Worm (Caenorhabditis elegans): ENCODE data around the gene rad-51.

The rad-51 gene

ce11 chrIV:10331882-10332281 lies 47.8 kb upstream of the rad-51 start:
- TF ChIP-seq lin-1 (GFP tag; IDR thresholded peaks at IDR 0.05) (peak; percentile 72; the same call in 1 of the 2 replicates), mdt-29 (GFP tag; IDR thresholded peaks at IDR 0.05) (no peak), pqm-1 (tag; optimal IDR thresholded peaks at IDR 0.05) (peak; percentile 18), dmd-6 (GFP tag; IDR thresholded peaks at IDR 0.05) (peak; percentile 75), php-3 (GFP tag; IDR thresholded peaks at IDR 0.05) (peak; percentile 81), mxl-3 (GFP tag; optimal IDR thresholded peaks at IDR 0.05) (peak; percentile 18), mes-2 (tag; optimal IDR thresholded peaks at IDR 0.05; ENCODE audit: poor library complexity, severe bottlenecking) (peak; percentile 16), ZK546.5 (tag; optimal IDR thresholded peaks at IDR 0.05) (no peak), daf-16 (GFP tag; optimal IDR thresholded peaks at IDR 0.05) (no peak), daf-16 (tag; optimal IDR thresholded peaks at IDR 0.05) (peak; percentile 85), ceh-20 (GFP tag; IDR thresholded peaks at IDR 0.05) (peak; percentile 21; the same call in 1 of the 2 replicates), dmd-8 (GFP tag; IDR thresholded peaks at IDR 0.05) (no peak), hlh-30 (tag; optimal IDR thresholded peaks at IDR 0.05; ENCODE audit: insufficient read depth) (peak; percentile 26), nhr-28 (tag; optimal IDR thresholded peaks at IDR 0.05) (peak; percentile 69), hlh-11 (tag; optimal IDR thresholded peaks at IDR 0.05) (peak; percentile 78), mep-1 (tag; optimal IDR thresholded peaks at IDR 0.05) (no peak), ceh-82 (tag; optimal IDR thresholded peaks at IDR 0.05) (no peak), dve-1 (tag; optimal IDR thresholded peaks at IDR 0.05; ENCODE audit: insufficient read depth) (peak; percentile 70), F49E8.2 (tag; optimal IDR thresholded peaks at IDR 0.05; ENCODE audit: borderline replicate concordance) (no peak), lsy-2 (tag; optimal IDR thresholded peaks at IDR 0.05) (peak in 1 of 2 experiments; percentile 23), nhr-77 (tag; optimal IDR thresholded peaks at IDR 0.05) (peak; percentile 78), pha-4 (GFP tag; IDR thresholded peaks at IDR 0.05) (0 out of 2 replicates have a peak, but pooled peaks have one; percentile 9), pha-4 (tag; optimal IDR thresholded peaks at IDR 0.05) (no peak)

- TF ChIP-seq lin-39 (tag; optimal IDR thresholded peaks at IDR 0.05), result no peak
- TF ChIP-seq mes-2 (tag; optimal IDR thresholded peaks at IDR 0.05; ENCODE audit: poor library complexity, severe bottlenecking), result peak; percentile 11
- TF ChIP-seq dmd-6 (GFP tag; IDR thresholded peaks at IDR 0.05), result peak; percentile 59
- no peak for TF ChIP-seq nhr-237 (tag; optimal IDR thresholded peaks at IDR 0.05)
- TF ChIP-seq lin-15B (tag; optimal IDR thresholded peaks at IDR 0.05), result no peak
- peak; percentile 72 for TF ChIP-seq aha-1 (tag)
- TF ChIP-seq zag-1 (tag; optimal IDR thresholded peaks at IDR 0.05), result no peak
- no peak for TF ChIP-seq T20F7.1 (GFP tag; optimal IDR thresholded peaks at IDR 0.05)
- no peak for TF ChIP-seq ceh-62 (tag; optimal IDR thresholded peaks at IDR 0.05)
- peak; percentile 42; the same call in 1 of the 2 replicates for TF ChIP-seq snpc-1.2 (GFP tag; IDR thresholded peaks at IDR 0.05)
- 0 out of 2 replicates have a peak, but pooled peaks have one; percentile 28 for TF ChIP-seq tra-1 (GFP tag; IDR thresholded peaks at IDR 0.05)
- TF ChIP-seq nhr-28 (tag; optimal IDR thresholded peaks at IDR 0.05), result peak; percentile 61
- TF ChIP-seq mep-1 (tag; optimal IDR thresholded peaks at IDR 0.05), result peak; percentile 23
- no peak for TF ChIP-seq fkh-10 (GFP tag; optimal IDR thresholded peaks at IDR 0.05)
- peak; percentile 41; the same call in 1 of the 2 replicates for TF ChIP-seq lin-1 (GFP tag; IDR thresholded peaks at IDR 0.05)
- no peak for TF ChIP-seq ceh-28 (tag; optimal IDR thresholded peaks at IDR 0.05)
- peak; percentile 84 for TF ChIP-seq hlh-11 (tag; optimal IDR thresholded peaks at IDR 0.05)
- TF ChIP-seq zip-2 (tag; optimal IDR thresholded peaks at IDR 0.05), result no peak
- TF ChIP-seq saeg-2 (GFP tag; IDR thresholded peaks at IDR 0.05), result 0 out of 2 replicates have a peak, but pooled peaks have one; percentile 23
- TF ChIP-seq Y5F2A.4 (GFP tag; optimal IDR thresholded peaks at IDR 0.05), result no peak
- no peak for TF ChIP-seq Y105C5A.15 (GFP tag; IDR thresholded peaks at IDR 0.05)
- TF ChIP-seq sdz-12 (GFP tag; optimal IDR thresholded peaks at IDR 0.05), result no peak
- no peak for TF ChIP-seq nhr-42 (GFP tag; IDR thresholded peaks at IDR 0.05)
- peak; percentile 50; the same call in 1 of the 2 replicates for TF ChIP-seq hmg-1.1 (GFP tag; IDR thresholded peaks at IDR 0.05)
- TF ChIP-seq F49E8.2 (tag; optimal IDR thresholded peaks at IDR 0.05; ENCODE audit: borderline replicate concordance), result no peak
- TF ChIP-seq ceh-20 (GFP tag; IDR thresholded peaks at IDR 0.05), result no peak
- TF ChIP-seq hlh-30 (tag; optimal IDR thresholded peaks at IDR 0.05; ENCODE audit: insufficient read depth), result no peak
- TF ChIP-seq cey-2 (tag; optimal IDR thresholded peaks at IDR 0.05; ENCODE audit: borderline replicate concordance, insufficient read depth), result no peak
- TF ChIP-seq D1046.2 (GFP tag; IDR thresholded peaks at IDR 0.05), result 0 out of 2 replicates have a peak, but pooled peaks have one; percentile 50
- no peak for TF ChIP-seq nhr-41 (GFP tag; IDR thresholded peaks at IDR 0.05)
- peak; percentile 61 for TF ChIP-seq dve-1 (tag; optimal IDR thresholded peaks at IDR 0.05; ENCODE audit: insufficient read depth)
- TF ChIP-seq F26F4.8 (GFP tag; conservative IDR thresholded peaks at IDR 0.05), result no peak
- TF ChIP-seq nhr-111 (GFP tag; optimal IDR thresholded peaks at IDR 0.05), result no peak
- TF ChIP-seq lin-38 (GFP tag; IDR thresholded peaks at IDR 0.05), result no peak
- TF ChIP-seq egl-27 (tag; optimal IDR thresholded peaks at IDR 0.05), result no peak
These were observed 46.9 kb upstream of the rad-51 start for ce11 chrIV:10330962-10331361.

All from whole organism, L4 larva.